Worm (Caenorhabditis elegans) whole organism, midembryonic: ENCODE results near the gene gly-13.

Experiments used
- T22C8.4 ChIP-seq: fragments of 200-800 bp; sonication (Bioruptor generic); IDR thresholded peaks from 2 replicates; pipeline ENCODE4 v1.3.6; 2022; ENCODE audit warnings: missing genetic modification characterization, missing compliant biosample characterization
- cog-1 ChIP-seq: sonication (generic microtip); optimal IDR thresholded peaks from 2 replicates; lab custom pipeline; 2016; ENCODE audit warnings: missing genetic modification characterization, missing compliant biosample characterization
- flt-1 ChIP-seq: fragments of 200-800 bp; sonication (Bioruptor generic); IDR thresholded peaks from 2 replicates; pipeline ENCODE4 v1.3.6; 2022; ENCODE audit warnings: missing genetic modification characterization, missing compliant biosample characterization
- klf-2 ChIP-seq: fragments of 200-800 bp; sonication (Bioruptor generic); conservative IDR thresholded peaks from 2 replicates; pipeline ENCODE4 v1.3.6; 2022; ENCODE audit warnings: missing genetic modification reagents, missing genetic modification characterization, missing compliant biosample characterization
- med-1 ChIP-seq: sonication (generic microtip); optimal IDR thresholded peaks from 2 replicates; lab custom pipeline; 2017; ENCODE audit warnings: missing genetic modification characterization, mild to moderate bottlenecking, missing compliant biosample characterization, antibody characterized with exemption, missing genetic modification reagents; ENCODE audit not compliant: insufficient read depth
- ref-1 ChIP-seq: fragments of 200-800 bp; sonication (Bioruptor generic); conservative IDR thresholded peaks from 2 replicates; pipeline ENCODE4 v1.3.6; 2022; ENCODE audit warnings: missing genetic modification reagents, missing genetic modification characterization, missing compliant biosample characterization
- tab-1 ChIP-seq: fragments of 200-800 bp; sonication (Bioruptor generic); IDR thresholded peaks from 2 replicates; pipeline ENCODE4 v1.3.6; 2022; ENCODE audit warnings: missing genetic modification characterization, missing compliant biosample characterization
- ztf-23 ChIP-seq: fragments of 200-800 bp; sonication (Bioruptor generic); IDR thresholded peaks from 2 replicates; pipeline ENCODE4 v1.3.6; 2022; ENCODE audit warnings: missing genetic modification reagents, missing genetic modification characterization, missing compliant biosample characterization
- ztf-29 ChIP-seq: fragments of 200-800 bp; sonication (Bioruptor generic); IDR thresholded peaks from 2 replicates; pipeline ENCODE4 v1.3.6; 2022; ENCODE audit warnings: missing genetic modification reagents, missing genetic modification characterization, missing compliant biosample characterization

gly-13 gene

DNA sequence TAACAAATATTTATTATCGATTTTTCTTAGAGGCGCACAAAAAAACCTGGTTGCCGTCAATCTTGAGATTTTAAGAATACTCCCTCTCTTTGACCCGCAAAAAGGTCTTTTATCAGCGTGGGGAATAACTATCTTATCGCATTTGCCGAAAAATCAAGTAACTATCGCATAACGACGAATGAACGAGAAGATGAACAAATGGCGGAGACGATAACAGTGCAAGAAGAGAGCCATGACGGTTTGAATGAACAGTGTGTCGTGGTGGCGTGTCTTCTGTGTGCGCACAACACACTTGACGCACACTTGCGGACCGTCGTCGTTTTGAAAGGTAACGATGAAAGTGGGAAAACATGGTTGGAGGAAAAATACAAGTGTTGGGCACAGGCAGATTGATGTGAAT is 24.5 kb downstream of the gly-13 start:
- TF ChIP-seq ref-1 (GFP tag; lab: Robert Waterston, UW) (no peak), ztf-23 (GFP tag; lab: Robert Waterston, UW) (no peak), flt-1 (no peak), ztf-29 (no peak), tab-1 (no peak), klf-2 (GFP tag; lab: Robert Waterston, UW) (no peak), cog-1 (tag; lab: Kevin White, UChicago) (no peak), T22C8.4 (GFP tag; lab: Robert Waterston, UW) (no peak), med-1 (no peak)

DNA sequence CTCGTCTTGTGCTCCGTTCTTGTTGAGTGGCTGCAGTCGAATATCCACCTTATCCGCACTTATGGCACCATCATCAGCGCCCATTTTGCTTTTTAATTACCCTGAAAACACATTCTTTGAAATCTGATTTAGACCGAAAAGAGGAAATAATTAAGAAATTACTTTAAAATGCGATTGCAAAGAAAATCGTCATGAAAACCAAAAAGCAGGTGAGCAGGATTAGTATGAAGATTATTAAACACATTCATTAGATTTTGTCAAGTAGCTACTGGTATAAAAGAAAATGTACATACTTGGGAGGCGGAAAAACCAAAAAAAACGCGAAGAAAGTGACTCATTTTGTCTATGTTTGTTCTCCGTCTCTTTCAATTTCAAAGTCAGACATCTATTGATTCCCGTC is 25.7 kb downstream of the gly-13 start, which contains the start of gene B0416.5:
Gene B0416.5, minus strand, starts transcription at position 101 of the 400 bp plus-strand sequence.
- TF ChIP-seq T22C8.4 (GFP tag; lab: Robert Waterston, UW): no peak

DNA sequence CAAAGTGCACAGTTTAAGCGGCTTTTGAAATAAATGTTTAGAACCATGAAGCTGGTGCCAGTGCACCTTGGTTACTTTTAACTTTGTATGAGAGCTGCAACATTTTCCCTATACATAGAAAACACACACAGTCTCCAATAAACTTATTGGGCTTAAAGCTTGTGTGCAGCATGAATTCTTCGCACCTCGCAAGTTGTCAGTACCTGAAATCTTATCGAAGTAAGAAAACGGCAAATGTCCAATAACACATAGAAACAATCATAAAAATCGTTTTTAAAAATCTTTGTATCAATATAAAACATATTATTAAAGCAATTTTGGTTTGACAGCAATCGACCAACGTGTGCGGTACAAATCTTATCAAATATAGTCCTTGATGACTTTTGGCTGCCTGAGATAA is 28.0 kb downstream of the gly-13 start:
- TF ChIP-seq ztf-23 (GFP tag; lab: Robert Waterston, UW): no peak
- no peak for TF ChIP-seq tab-1
- no peak for TF ChIP-seq T22C8.4 (GFP tag; lab: Robert Waterston, UW)
- TF ChIP-seq med-1: no peak
- TF ChIP-seq ztf-29: no peak
- TF ChIP-seq flt-1: no peak
- no peak for TF ChIP-seq klf-2 (GFP tag; lab: Robert Waterston, UW)
- no peak for TF ChIP-seq ref-1 (GFP tag; lab: Robert Waterston, UW)
- no peak for TF ChIP-seq cog-1 (tag; lab: Kevin White, UChicago)

DNA sequence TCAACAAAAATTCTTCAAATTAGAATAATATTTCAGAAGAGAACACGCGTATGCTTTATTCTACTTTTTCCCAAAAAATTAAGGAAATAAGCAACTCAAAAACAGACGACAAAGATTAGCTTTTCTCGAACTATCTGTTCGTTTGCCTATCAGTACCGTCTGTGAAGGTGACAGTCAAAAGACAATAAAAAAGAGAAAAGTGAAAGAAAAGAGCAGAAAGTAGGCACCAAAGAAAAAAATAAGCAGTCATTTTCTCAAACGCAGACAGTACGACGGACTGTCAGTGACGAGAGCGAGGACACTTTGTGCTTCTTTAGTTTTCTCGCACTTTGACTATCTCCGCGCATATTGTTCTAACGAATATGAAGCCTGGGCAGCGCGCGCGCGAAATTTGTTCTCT is 29.9 kb downstream of the gly-13 start:
- TF ChIP-seq flt-1: no peak
- TF ChIP-seq ztf-23 (GFP tag; lab: Robert Waterston, UW): no peak
- TF ChIP-seq ztf-29: no peak
- TF ChIP-seq ref-1 (GFP tag; lab: Robert Waterston, UW): no peak
- TF ChIP-seq T22C8.4 (GFP tag; lab: Robert Waterston, UW): no peak

DNA sequence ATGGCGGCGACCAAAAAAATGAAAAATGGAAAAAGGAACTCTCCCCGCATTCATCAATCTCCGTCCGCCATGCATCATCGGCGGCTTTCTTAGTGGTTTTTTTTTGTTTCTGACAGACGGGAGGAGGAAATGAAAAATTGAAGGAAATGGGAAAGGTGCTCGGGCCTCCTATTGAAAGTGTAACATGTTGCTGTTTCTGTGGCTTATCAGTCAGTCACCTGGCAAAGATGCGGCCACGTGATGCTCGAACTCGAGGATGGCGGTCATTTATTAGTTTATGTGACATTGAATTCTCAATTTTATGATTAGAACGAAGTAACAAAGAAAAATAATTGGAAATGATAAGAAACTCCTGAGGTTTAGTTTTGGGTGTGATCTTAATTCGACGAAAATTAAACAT is 31.8 kb downstream of the gly-13 start:
- TF ChIP-seq T22C8.4 (GFP tag; lab: Robert Waterston, UW): no peak
- TF ChIP-seq klf-2 (GFP tag; lab: Robert Waterston, UW): no peak
- no peak for TF ChIP-seq flt-1
- TF ChIP-seq med-1: no peak
- no peak for TF ChIP-seq ztf-29
- TF ChIP-seq ztf-23 (GFP tag; lab: Robert Waterston, UW): no peak
- TF ChIP-seq cog-1 (tag; lab: Kevin White, UChicago): no peak
- no peak for TF ChIP-seq ref-1 (GFP tag; lab: Robert Waterston, UW)
- TF ChIP-seq tab-1: no peak

DNA sequence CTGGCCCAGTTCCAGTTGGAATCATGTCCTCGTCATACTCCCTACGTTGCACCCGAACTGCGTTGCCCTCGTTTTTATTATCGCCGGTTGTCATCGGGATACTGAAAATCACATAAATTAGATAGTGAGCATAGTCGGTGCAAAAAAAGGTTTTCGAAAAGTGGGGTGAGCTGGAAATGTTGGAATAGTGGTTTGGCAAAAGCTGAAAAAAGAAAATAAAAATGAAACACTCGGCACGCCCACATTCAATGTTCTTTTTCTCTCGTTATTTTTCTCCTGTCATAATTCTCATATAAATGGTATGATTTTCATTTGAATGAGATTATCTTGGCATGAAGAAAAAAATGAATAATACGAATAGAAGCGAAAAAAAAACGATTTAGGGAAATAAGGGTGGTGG is 32.2 kb downstream of the gly-13 start, which contains the start of gene F18G5.6:
Gene F18G5.6, minus strand, starts transcription at position 101 of the 400 bp plus-strand sequence.
- TF ChIP-seq ref-1 (GFP tag; lab: Robert Waterston, UW) (no peak), flt-1 (no peak), ztf-29 (no peak), T22C8.4 (GFP tag; lab: Robert Waterston, UW) (no peak), ztf-23 (GFP tag; lab: Robert Waterston, UW) (no peak)

DNA sequence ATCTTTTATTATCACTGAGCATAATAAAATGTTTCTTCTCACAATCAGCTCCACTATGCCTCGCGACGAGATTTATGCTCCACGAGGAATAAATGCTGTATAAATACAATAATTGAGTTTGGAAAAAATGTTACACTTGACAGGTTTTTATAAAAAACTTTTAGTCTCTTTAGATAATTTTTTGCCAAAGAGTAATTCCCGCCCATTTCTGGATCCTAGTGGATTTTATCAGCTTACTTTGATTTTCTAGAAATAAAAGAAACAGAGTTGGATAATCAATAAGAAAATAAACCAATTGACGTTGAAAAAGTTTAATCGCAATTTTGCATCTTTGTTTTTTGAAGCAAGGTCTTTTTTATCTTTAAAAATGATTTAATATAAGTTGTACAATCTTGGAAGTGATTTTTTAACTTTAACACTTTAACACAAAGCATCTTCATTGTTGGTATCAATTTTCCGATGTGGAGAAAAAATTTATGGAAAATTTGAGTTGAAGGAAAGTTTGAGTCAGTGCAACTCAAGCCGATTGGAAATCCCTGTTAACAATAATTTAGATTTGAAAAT is 34.7 kb downstream of the gly-13 start:
- TF ChIP-seq klf-2 (GFP tag; lab: Robert Waterston, UW) (no peak), tab-1 (no peak), ztf-23 (GFP tag; lab: Robert Waterston, UW) (no peak), ref-1 (GFP tag; lab: Robert Waterston, UW) (no peak), ztf-29 (no peak), med-1 (no peak), cog-1 (tag; lab: Kevin White, UChicago) (no peak), T22C8.4 (GFP tag; lab: Robert Waterston, UW) (no peak), flt-1 (no peak)

DNA sequence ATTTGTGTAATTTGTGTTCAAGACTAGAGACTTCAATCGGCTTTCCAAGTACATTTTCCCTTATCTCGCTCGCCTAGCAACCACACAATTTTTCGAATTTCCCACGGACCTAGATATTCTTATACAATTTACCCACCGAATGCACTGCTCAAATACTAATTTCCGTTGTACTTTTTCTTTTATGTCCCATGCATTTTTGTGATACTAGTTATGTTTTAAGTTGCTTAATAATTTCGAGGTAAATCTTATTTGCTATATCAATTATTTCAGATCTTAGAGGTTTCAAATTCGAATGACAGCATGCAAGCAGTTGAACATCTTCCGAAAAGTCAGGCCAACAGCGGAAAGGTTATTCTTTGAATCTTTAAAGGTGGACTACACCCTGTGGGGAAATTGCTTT is 36.9 kb downstream of the gly-13 start, which contains the start of gene F18G5.1:
Gene F18G5.1, plus strand, starts transcription at position 301 of the 400 bp plus-strand sequence.
- no peak for TF ChIP-seq T22C8.4 (GFP tag; lab: Robert Waterston, UW)
- TF ChIP-seq flt-1: no peak
- no peak for TF ChIP-seq ztf-29
- TF ChIP-seq klf-2 (GFP tag; lab: Robert Waterston, UW): no peak

DNA sequence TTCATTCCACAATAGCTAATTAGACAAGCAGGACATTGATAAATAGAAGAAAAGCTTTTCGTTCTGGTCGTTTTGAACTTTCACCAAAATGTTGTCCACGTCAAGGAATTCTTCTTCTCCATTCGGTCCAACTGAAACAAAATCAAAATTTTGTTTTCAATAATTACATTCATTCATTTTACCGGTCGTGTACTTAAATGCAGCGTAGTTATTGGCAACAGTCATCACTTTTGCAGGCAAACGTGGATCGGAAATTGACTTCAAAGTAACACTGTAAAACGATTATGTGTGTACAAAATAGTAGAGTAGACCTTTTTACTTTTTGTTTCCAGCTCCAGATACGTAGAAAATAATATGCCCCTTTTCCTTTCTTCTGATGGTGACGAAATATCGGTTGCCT is 40.4 kb downstream of the gly-13 start:
- TF ChIP-seq klf-2 (GFP tag; lab: Robert Waterston, UW) (no peak), T22C8.4 (GFP tag; lab: Robert Waterston, UW) (no peak), flt-1 (no peak), tab-1 (no peak), cog-1 (tag; lab: Kevin White, UChicago) (no peak), ztf-29 (no peak), ztf-23 (GFP tag; lab: Robert Waterston, UW) (no peak), ref-1 (GFP tag; lab: Robert Waterston, UW) (no peak), med-1 (no peak)

DNA sequence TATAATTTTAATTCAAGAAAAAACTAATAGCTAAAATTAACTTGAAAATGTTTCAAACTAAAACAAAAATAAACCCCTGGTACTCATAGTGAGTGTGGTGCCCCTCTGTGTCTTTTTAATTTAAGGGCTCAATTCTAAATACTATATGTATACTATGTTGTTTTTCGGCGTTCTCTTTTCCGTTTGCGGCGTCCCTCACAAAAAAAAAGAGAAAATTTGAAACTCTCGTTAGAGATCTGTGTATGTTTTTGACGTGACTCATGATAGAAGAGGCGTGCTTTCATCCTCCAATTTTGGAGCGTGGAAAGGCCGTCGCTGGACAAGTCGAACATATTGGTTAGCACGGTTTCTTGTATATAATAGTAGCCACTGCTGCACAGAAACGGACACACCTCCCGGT is 44.9 kb downstream of the gly-13 start, which contains the start of gene pes-8:
Gene pes-8, plus strand, starts transcription at position 301 of the 400 bp plus-strand sequence.
- no peak for TF ChIP-seq ref-1 (GFP tag; lab: Robert Waterston, UW)
- TF ChIP-seq ztf-23 (GFP tag; lab: Robert Waterston, UW): no peak
- no peak for TF ChIP-seq klf-2 (GFP tag; lab: Robert Waterston, UW)
